Fruit fly (Drosophila melanogaster): ENCODE results near the gene cv-d.

The cv-d gene

dm6 chr3R:15846234-15846633, 7.1 kb downstream of the cv-d start, which contains the start of gene CG4546 (continued):
- no peak for TF ChIP-seq CG18619 (GFP tag; optimal IDR thresholded peaks at IDR 0.05)

DNA sequence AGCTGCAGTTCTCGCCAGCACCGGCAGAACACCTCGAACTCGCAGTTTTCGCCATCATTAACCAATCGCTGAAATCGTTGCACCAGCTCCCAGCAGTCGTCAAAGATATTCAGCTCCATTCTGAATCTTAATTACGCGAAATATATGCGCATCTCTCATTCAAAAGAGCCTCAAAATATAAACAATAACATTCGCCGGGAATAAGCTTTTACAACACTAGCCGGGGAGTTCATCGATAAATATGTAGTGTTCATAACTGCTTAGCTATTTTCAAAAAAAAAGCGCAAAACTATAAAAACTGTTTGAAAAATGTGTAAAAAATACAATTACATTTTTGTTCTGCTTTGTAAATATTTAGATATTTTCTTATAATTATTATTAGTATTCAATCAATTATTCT, 14.1 kb downstream of the cv-d start, which contains the start of gene Pbp45:
Gene Pbp45, minus strand, starts transcription at position 222 of the 400 bp plus-strand sequence.
- TF ChIP-seq az2 (GFP tag; optimal IDR thresholded peaks at IDR 0.05) (peak; percentile 4), lilli (GFP tag; optimal IDR thresholded peaks at IDR 0.05) (peak; percentile 23), Dp (GFP tag; optimal IDR thresholded peaks at IDR 0.05) (peak; percentile 89), CG34224 (GFP tag; IDR thresholded peaks at IDR 0.05; ENCODE audit: partially characterized antibody) (peak; percentile 52; the same call in 2 of the 3 replicates), amos (GFP tag; IDR thresholded peaks at IDR 0.05; ENCODE audit: partially characterized antibody) (peak; percentile 29; the same call in 1 of the 2 replicates), hkb (optimal IDR thresholded peaks at IDR 0.05) (no peak), hkb (GFP tag; IDR thresholded peaks at IDR 0.05) (no peak), E2f2 (GFP tag; IDR thresholded peaks at IDR 0.05) (peak; percentile 92), stwl (tag; optimal IDR thresholded peaks at IDR 0.05) (peak; percentile 98), HLH54F (GFP tag; optimal IDR thresholded peaks at IDR 0.05) (peak; percentile 19), wor (GFP tag; IDR thresholded peaks at IDR 0.05) (no peak), CG2889 (GFP tag; IDR thresholded peaks at IDR 0.05) (no peak), MBD-R2 (GFP tag; IDR thresholded peaks at IDR 0.05) (peak; percentile 69), cad (GFP tag; optimal IDR thresholded peaks at IDR 0.05) (no peak), zen2 (GFP tag; IDR thresholded peaks at IDR 0.05; ENCODE audit: partially characterized antibody) (peak; percentile 56; the same call in 1 of the 3 replicates), Hmx (GFP tag; optimal IDR thresholded peaks at IDR 0.05) (no peak), Xbp1 (GFP tag; optimal IDR thresholded peaks at IDR 0.05) (peak; percentile 21), CG7372 (GFP tag; IDR thresholded peaks at IDR 0.05) (no peak), CG12155 (GFP tag; optimal IDR thresholded peaks at IDR 0.05) (peak; percentile 13), CG18262 (tag; optimal IDR thresholded peaks at IDR 0.05) (no peak), sens (GFP tag) (peak; percentile 44), slbo (GFP tag; IDR thresholded peaks at IDR 0.05) (peak; percentile 13; the same call in 1 of the 2 replicates), Med (GFP tag) (peak; percentile 41), CG13287 (GFP tag; IDR thresholded peaks at IDR 0.05; ENCODE audit: partially characterized antibody) (peak; percentile 60; the same call in 1 of the 2 replicates), Scr (GFP tag; IDR thresholded peaks at IDR 0.05; ENCODE audit: partially characterized antibody) (peak; percentile 40; the same call in 1 of the 2 replicates), CG30403 (GFP tag; optimal IDR thresholded peaks at IDR 0.05) (peak; percentile 7), NfI (GFP tag; optimal IDR thresholded peaks at IDR 0.05) (peak; percentile 8), CG9932 (GFP tag; IDR thresholded peaks at IDR 0.05) (peak; percentile 49; the same call in 1 of the 2 replicates), CG3847 (GFP tag; IDR thresholded peaks at IDR 0.05) (peak; percentile 27; the same call in 1 of the 2 replicates), bbx (GFP tag; IDR thresholded peaks at IDR 0.05; ENCODE audit: partially characterized antibody) (0 out of 2 replicates have a peak, but pooled peaks have one; percentile 41), pnt (GFP tag; optimal IDR thresholded peaks at IDR 0.05) (no peak), Bgb (GFP tag; IDR thresholded peaks at IDR 0.05; ENCODE audit: partially characterized antibody) (peak; percentile 51), sna (GFP tag; IDR thresholded peaks at IDR 0.05; ENCODE audit: partially characterized antibody) (peak; percentile 43; the same call in 1 of the 2 replicates), CG10267 (tag; optimal IDR thresholded peaks at IDR 0.05) (peak; percentile 88), Myb (GFP tag; optimal IDR thresholded peaks at IDR 0.05) (peak; percentile 37), CG2116 (GFP tag; optimal IDR thresholded peaks at IDR 0.05) (peak; percentile 50), fd102C (GFP tag; optimal IDR thresholded peaks at IDR 0.05) (no peak), Hsf (GFP tag; optimal IDR thresholded peaks at IDR 0.05) (peak; percentile 8), BEAF-32 (GFP tag; optimal IDR thresholded peaks at IDR 0.05) (peak; percentile 34), CG13296 (GFP tag; optimal IDR thresholded peaks at IDR 0.05) (no peak), Sry-δ (GFP tag; optimal IDR thresholded peaks at IDR 0.05) (peak; percentile 34), CG15514 (GFP tag; optimal IDR thresholded peaks at IDR 0.05) (peak; percentile 8), sob (GFP tag; IDR thresholded peaks at IDR 0.05) (0 out of 2 replicates have a peak, but pooled peaks have one; percentile 8), Rfx (GFP tag; IDR thresholded peaks at IDR 0.05) (peak; percentile 58), pzg (GFP tag; optimal IDR thresholded peaks at IDR 0.05) (peak; percentile 41), CG15479 (GFP tag; optimal IDR thresholded peaks at IDR 0.05) (no peak), Dref (GFP tag; IDR thresholded peaks at IDR 0.05) (peak; percentile 61)
